Worm (Caenorhabditis elegans): ENCODE data around the gene D1069.3.

D1069.3 gene

ce11 chrII:347734-348133, at the start of gene D1069.3:
Gene D1069.3 (minus strand): TSS chrII:347891.
- no peak for TF ChIP-seq tra-4 (tag; optimal IDR thresholded peaks at IDR 0.05)
- peak; percentile 19 for TF ChIP-seq F13C5.2 (tag; optimal IDR thresholded peaks at IDR 0.05)

ce11 chrII:388533-388932, 40.8 kb upstream of the D1069.3 start, which contains the start of gene nstp-4:
Gene nstp-4 (plus strand): TSS chrII:388833.
- TF ChIP-seq aly-1 (tag; optimal IDR thresholded peaks at IDR 0.05) = no peak

ce11 chrII:387844-388355, 40.2 kb upstream of the D1069.3 start:
- no peak for TF ChIP-seq tra-4 (tag; optimal IDR thresholded peaks at IDR 0.05)
- no peak for TF ChIP-seq ceh-36 (tag; optimal IDR thresholded peaks at IDR 0.05)
- no peak for TF ChIP-seq pes-1 (GFP tag; IDR thresholded peaks at IDR 0.05)
- no peak for TF ChIP-seq ets-7 (tag; optimal IDR thresholded peaks at IDR 0.05)
- TF ChIP-seq ceh-13 (GFP tag; optimal IDR thresholded peaks at IDR 0.05) = no peak
- no peak for TF ChIP-seq ama-1 (optimal IDR thresholded peaks at IDR 0.05)
- TF ChIP-seq tbx-11 (GFP tag; IDR thresholded peaks at IDR 0.05) = no peak
- no peak for TF ChIP-seq aly-1 (tag; optimal IDR thresholded peaks at IDR 0.05)
- no peak for TF ChIP-seq flt-1 (GFP tag; IDR thresholded peaks at IDR 0.05)
- no peak for TF ChIP-seq scrt-1 (GFP tag; IDR thresholded peaks at IDR 0.05)
- TF ChIP-seq tbx-37 (GFP tag; conservative IDR thresholded peaks at IDR 0.05) = no peak
- TF ChIP-seq hnd-1 (tag; optimal IDR thresholded peaks at IDR 0.05) = no peak
- no peak for TF ChIP-seq hmbx-1 (tag; optimal IDR thresholded peaks at IDR 0.05)

- TF ChIP-seq ets-7 (tag; optimal IDR thresholded peaks at IDR 0.05) (no peak), ceh-36 (tag; optimal IDR thresholded peaks at IDR 0.05) (no peak), ceh-13 (GFP tag; optimal IDR thresholded peaks at IDR 0.05) (no peak), aly-1 (tag; optimal IDR thresholded peaks at IDR 0.05) (no peak), tbx-37 (GFP tag; conservative IDR thresholded peaks at IDR 0.05) (no peak), hmbx-1 (tag; optimal IDR thresholded peaks at IDR 0.05) (peak; percentile 4), F13C5.2 (tag; optimal IDR thresholded peaks at IDR 0.05) (peak; percentile 84), tbx-11 (GFP tag; IDR thresholded peaks at IDR 0.05) (0 out of 2 replicates have a peak, but pooled peaks have one; percentile 23), scrt-1 (GFP tag; IDR thresholded peaks at IDR 0.05) (no peak), hnd-1 (tag; optimal IDR thresholded peaks at IDR 0.05) (no peak)
These were observed 38.3 kb upstream of the D1069.3 start, which contains the start of gene C03H5.3 for ce11 chrII:385957-386356. Gene C03H5.3 (plus strand): TSS chrII:386088.

- TF ChIP-seq ceh-13 (GFP tag; optimal IDR thresholded peaks at IDR 0.05) = no peak
- no peak for TF ChIP-seq scrt-1 (GFP tag; IDR thresholded peaks at IDR 0.05)
- TF ChIP-seq tbx-11 (GFP tag; IDR thresholded peaks at IDR 0.05) = no peak
- no peak for TF ChIP-seq ceh-36 (tag; optimal IDR thresholded peaks at IDR 0.05)
- TF ChIP-seq aly-1 (tag; optimal IDR thresholded peaks at IDR 0.05) = no peak
- TF ChIP-seq F13C5.2 (tag; optimal IDR thresholded peaks at IDR 0.05) = no peak
- no peak for TF ChIP-seq tra-4 (tag; optimal IDR thresholded peaks at IDR 0.05)
- no peak for TF ChIP-seq flt-1 (GFP tag; IDR thresholded peaks at IDR 0.05)
- TF ChIP-seq hmg-4 (GFP tag; optimal IDR thresholded peaks at IDR 0.05) = no peak
- TF ChIP-seq pes-1 (GFP tag; IDR thresholded peaks at IDR 0.05) = no peak
- TF ChIP-seq B0310.2 (tag; optimal IDR thresholded peaks at IDR 0.05) = no peak
- TF ChIP-seq hmbx-1 (tag; optimal IDR thresholded peaks at IDR 0.05) = no peak
- TF ChIP-seq tbx-37 (GFP tag; conservative IDR thresholded peaks at IDR 0.05) = no peak
- TF ChIP-seq ets-7 (tag; optimal IDR thresholded peaks at IDR 0.05) = no peak
- no peak for TF ChIP-seq ama-1 (optimal IDR thresholded peaks at IDR 0.05)
These were observed 37.6 kb upstream of the D1069.3 start, which contains the start of gene C03H5.5 for ce11 chrII:385258-385657. Gene C03H5.5 (minus strand): TSS chrII:385358.

ce11 chrII:379935-380334, 32.2 kb upstream of the D1069.3 start, which contains the start of gene C03H5.7:
Gene C03H5.7 (plus strand): TSS chrII:380235.
- no peak for TF ChIP-seq ceh-36 (tag; optimal IDR thresholded peaks at IDR 0.05)
- no peak for TF ChIP-seq tra-4 (tag; optimal IDR thresholded peaks at IDR 0.05)
- TF ChIP-seq sea-1 (GFP tag; conservative IDR thresholded peaks at IDR 0.05) = no peak
- TF ChIP-seq B0310.2 (tag; optimal IDR thresholded peaks at IDR 0.05) = no peak
- no peak for TF ChIP-seq tbx-37 (GFP tag; conservative IDR thresholded peaks at IDR 0.05)
- TF ChIP-seq hmbx-1 (tag; optimal IDR thresholded peaks at IDR 0.05) = no peak

- no peak for TF ChIP-seq F13C5.2 (tag; optimal IDR thresholded peaks at IDR 0.05)
- no peak for TF ChIP-seq hmbx-1 (tag; optimal IDR thresholded peaks at IDR 0.05)
- no peak for TF ChIP-seq tbx-37 (GFP tag; conservative IDR thresholded peaks at IDR 0.05)
- no peak for TF ChIP-seq ets-7 (tag; optimal IDR thresholded peaks at IDR 0.05)
- no peak for TF ChIP-seq sea-1 (GFP tag; conservative IDR thresholded peaks at IDR 0.05)
- no peak for TF ChIP-seq B0310.2 (tag; optimal IDR thresholded peaks at IDR 0.05)
These were observed 30.7 kb upstream of the D1069.3 start, which contains the start of gene C03H5.9 for ce11 chrII:378351-378750. Gene C03H5.9 (plus strand): TSS chrII:378651.

- TF ChIP-seq ceh-13 (GFP tag; optimal IDR thresholded peaks at IDR 0.05) (no peak), hnd-1 (tag; optimal IDR thresholded peaks at IDR 0.05) (no peak), sea-1 (GFP tag; conservative IDR thresholded peaks at IDR 0.05) (no peak), tbx-37 (GFP tag; conservative IDR thresholded peaks at IDR 0.05) (no peak), hmg-4 (GFP tag; optimal IDR thresholded peaks at IDR 0.05) (no peak), F13C5.2 (tag; optimal IDR thresholded peaks at IDR 0.05) (no peak), ceh-36 (tag; optimal IDR thresholded peaks at IDR 0.05) (no peak), aly-1 (tag; optimal IDR thresholded peaks at IDR 0.05) (no peak), B0310.2 (tag; optimal IDR thresholded peaks at IDR 0.05) (no peak), tbx-11 (GFP tag; IDR thresholded peaks at IDR 0.05) (no peak), hmbx-1 (tag; optimal IDR thresholded peaks at IDR 0.05) (no peak), tra-4 (tag; optimal IDR thresholded peaks at IDR 0.05) (no peak), ets-7 (tag; optimal IDR thresholded peaks at IDR 0.05) (no peak), ama-1 (optimal IDR thresholded peaks at IDR 0.05) (no peak), pes-1 (GFP tag; IDR thresholded peaks at IDR 0.05) (no peak), scrt-1 (GFP tag; IDR thresholded peaks at IDR 0.05) (no peak), flt-1 (GFP tag; IDR thresholded peaks at IDR 0.05) (no peak)
These were observed 27.3 kb upstream of the D1069.3 start, which contains the start of gene C03H5.4 for ce11 chrII:374950-375349. Gene C03H5.4 (plus strand): TSS chrII:375250.

Data from whole organism, early embryonic.